Fruit fly (Drosophila melanogaster): ENCODE results near the gene Ant2.

- no peak for TF ChIP-seq Pif1A (GFP tag; optimal IDR thresholded peaks at IDR 0.05)
- TF ChIP-seq CG12605 (GFP tag; IDR thresholded peaks at IDR 0.05): no peak; the same call in 1 of the 2 replicates
- TF ChIP-seq CG17806 (tag; optimal IDR thresholded peaks at IDR 0.05): no peak
- no peak for TF ChIP-seq CG9948 (tag; optimal IDR thresholded peaks at IDR 0.05)
- TF ChIP-seq EcR (GFP tag; optimal IDR thresholded peaks at IDR 0.05): peak; percentile 95
- no peak for TF ChIP-seq D1 (tag; optimal IDR thresholded peaks at IDR 0.05)
- TF ChIP-seq Ets98B (GFP tag; IDR thresholded peaks at IDR 0.05): no peak
- no peak for TF ChIP-seq CG13204 (GFP tag; optimal IDR thresholded peaks at IDR 0.05)
- TF ChIP-seq gl (tag; optimal IDR thresholded peaks at IDR 0.05): no peak
Observed at dm6 chrX:10801827-10802456, 15.2 kb upstream of the Ant2 start.

All from whole organism, pupa.